Fruit fly (Drosophila melanogaster) Kc167 (cell line): ENCODE results near the gene Aladin.

ENCODE experiments used
- Myc ChIP-seq: fragments of >200 bp; optimal IDR thresholded peaks from 2 replicates; lab custom pipeline; 2017; ENCODE audit warnings: missing external identifiers
- ttk ChIP-seq: sonication (Bioruptor generic); optimal IDR thresholded peaks from 2 replicates; lab custom pipeline; 2017; ENCODE audit warnings: missing external identifiers

DNA sequence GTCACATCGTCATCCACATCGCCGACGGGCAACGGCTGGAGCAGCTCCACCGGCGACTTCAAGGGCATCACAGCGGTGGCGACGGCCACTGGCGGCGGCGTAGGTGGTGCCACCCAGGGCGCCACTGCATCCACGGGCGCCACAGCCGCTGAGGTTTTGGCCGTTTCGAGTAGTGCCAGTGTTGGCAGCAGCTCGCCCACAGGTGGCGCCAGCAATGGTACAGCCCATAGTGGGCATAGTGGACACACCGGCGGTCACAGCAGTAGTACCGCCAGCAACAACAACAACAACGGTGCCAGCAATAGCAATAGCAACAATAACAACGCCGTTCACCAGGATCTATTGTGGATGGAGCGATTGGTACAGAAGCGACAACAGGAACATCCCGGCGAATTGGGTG, 13.2 kb downstream of the Aladin start:
- TF ChIP-seq Myc (lab: Kevin White, UChicago) (no peak), ttk (no peak)
